Fruit fly (Drosophila melanogaster) whole organism, wandering third instar larva: Measurements from ENCODE around the gene CG43680.
A peak's percentile ranks its signal among the peaks of the same experiment; 100 is the strongest.

ENCODE experiments used
- Abd-B ChIP-seq: fragments of >200 bp; optimal IDR thresholded peaks from 2 replicates; lab custom pipeline; 2017; ENCODE audit warnings: missing biosample characterization, missing genetic modification characterization
- CG32264 ChIP-seq: fragments of 200-800 bp; sonication (Bioruptor generic); optimal IDR thresholded peaks from 2 replicates; lab custom pipeline; 2016; ENCODE audit warnings: missing biosample characterization, missing genetic modification characterization
- CG9705 ChIP-seq: fragments of 200-800 bp; sonication (Bioruptor generic); optimal IDR thresholded peaks from 2 replicates; lab custom pipeline; 2018; ENCODE audit warnings: missing biosample characterization, mild to moderate bottlenecking, missing genetic modification characterization
- CrebA ChIP-seq: fragments of 200-800 bp; sonication (Bioruptor generic); optimal IDR thresholded peaks from 2 replicates; lab custom pipeline; 2016; ENCODE audit warnings: missing biosample characterization, mild to moderate bottlenecking, missing genetic modification characterization, borderline replicate concordance
- Dfd ChIP-seq: fragments of >200 bp; optimal IDR thresholded peaks from 2 replicates; lab custom pipeline; 2017; ENCODE audit warnings: missing biosample characterization, missing genetic modification characterization
- Dif ChIP-seq: fragments of 200-275, 200-300 bp; sonication (Bioruptor generic); optimal IDR thresholded peaks from 2 replicates; lab custom pipeline; 2018; ENCODE audit warnings: missing biosample characterization, missing genetic modification characterization; ENCODE audit not compliant: partially characterized antibody
- GATAd ChIP-seq: sonication (Bioruptor generic); optimal IDR thresholded peaks from 2 replicates; lab custom pipeline; 2016; ENCODE audit warnings: missing biosample characterization, missing genetic modification characterization
- HLH106 ChIP-seq: fragments of 200-800 bp; optimal IDR thresholded peaks from 3 replicates; lab custom pipeline; 2019; ENCODE audit warnings: missing biosample characterization, mild to moderate bottlenecking, missing genetic modification characterization, moderate library complexity
- Hnf4 ChIP-seq: fragments of 200-800 bp; sonication (Bioruptor generic); optimal IDR thresholded peaks from 2 replicates; lab custom pipeline; 2016; ENCODE audit warnings: missing biosample characterization, mild to moderate bottlenecking, missing genetic modification characterization
- Hr78 ChIP-seq: fragments of >200 bp; optimal IDR thresholded peaks from 2 replicates; lab custom pipeline; 2017; ENCODE audit warnings: missing biosample characterization, missing genetic modification characterization
- Hr83 ChIP-seq: fragments of 200-300 bp; sonication (Bioruptor generic); optimal IDR thresholded peaks from 2 replicates; lab custom pipeline; 2016; ENCODE audit warnings: missing biosample characterization, mild to moderate bottlenecking, missing genetic modification characterization, moderate library complexity; ENCODE audit not compliant: poor library complexity, severe bottlenecking
- Jra ChIP-seq: sonication (Bioruptor generic); optimal IDR thresholded peaks from 2 replicates; lab custom pipeline; 2016; ENCODE audit warnings: missing biosample characterization, missing genetic modification characterization
- Mio ChIP-seq: sonication (Bioruptor generic); optimal IDR thresholded peaks from 2 replicates; lab custom pipeline; 2016; ENCODE audit warnings: missing biosample characterization, missing genetic modification characterization
- Myc ChIP-seq: fragments of >200 bp; optimal IDR thresholded peaks from 2 replicates; lab custom pipeline; 2017
- N ChIP-seq: fragments of >200 bp; optimal IDR thresholded peaks from 2 replicates; lab custom pipeline; 2018; ENCODE audit warnings: missing biosample characterization, missing external identifiers, missing genetic modification characterization
- OdsH ChIP-seq: fragments of 200-800 bp; sonication (Bioruptor generic); optimal IDR thresholded peaks from 2 replicates; lab custom pipeline; 2016; ENCODE audit warnings: missing biosample characterization, mild to moderate bottlenecking, missing genetic modification characterization
- Rel ChIP-seq, 2 experiments: fragments of 200-800 bp; sonication (Bioruptor generic) in 1 of 2; optimal IDR thresholded peaks; 2 replicates in 1 of 2; 3 replicates in 1 of 2; lab custom pipeline; 2016 to 2019; ENCODE audit warnings: mild to moderate bottlenecking in 2 of 2, missing biosample characterization in 2 of 2, missing genetic modification characterization in 2 of 2, moderate library complexity in 1 of 2
- Sp1 ChIP-seq: fragments of 200-800 bp; sonication (Bioruptor generic); optimal IDR thresholded peaks from 3 replicates; lab custom pipeline; 2019; ENCODE audit warnings: missing biosample characterization, mild to moderate bottlenecking, missing genetic modification characterization, moderate library complexity
- Vsx2 ChIP-seq: fragments of 200-300, 225-300 bp; sonication (Bioruptor generic); optimal IDR thresholded peaks from 2 replicates; lab custom pipeline; 2018; ENCODE audit warnings: missing biosample characterization, missing genetic modification characterization; ENCODE audit not compliant: partially characterized antibody
- br ChIP-seq: fragments of 200-800 bp; sonication (Bioruptor generic); optimal IDR thresholded peaks from 2 replicates; lab custom pipeline; 2016; ENCODE audit warnings: missing biosample characterization, missing genetic modification characterization
- brk ChIP-seq: fragments of 200-800 bp; sonication (Bioruptor generic); optimal IDR thresholded peaks from 2 replicates; lab custom pipeline; 2016; ENCODE audit warnings: missing biosample characterization, mild to moderate bottlenecking, missing genetic modification characterization
- dl ChIP-seq, 2 experiments: fragments of 175-275, 200-275 bp in 1 of 2; fragments of 200-275 bp in 1 of 2; sonication (Bioruptor generic); optimal IDR thresholded peaks; lab custom pipeline; 2018; ENCODE audit warnings: mild to moderate bottlenecking in 2 of 2, missing biosample characterization in 2 of 2, missing genetic modification characterization in 2 of 2, moderate library complexity in 2 of 2; ENCODE audit not compliant: partially characterized antibody in 2 of 2, insufficient read depth in 1 of 2
- dmrt93B ChIP-seq: fragments of 200-800 bp; sonication (Bioruptor generic); optimal IDR thresholded peaks from 2 replicates; lab custom pipeline; 2018; ENCODE audit warnings: missing biosample characterization, mild to moderate bottlenecking, missing genetic modification characterization
- dsf ChIP-seq: sonication (Bioruptor generic); optimal IDR thresholded peaks from 2 replicates; lab custom pipeline; 2016; ENCODE audit warnings: missing biosample characterization, missing genetic modification characterization, borderline replicate concordance
- ey ChIP-seq: fragments of 200-800 bp; sonication (Bioruptor generic); optimal IDR thresholded peaks from 2 replicates; lab custom pipeline; 2016; ENCODE audit warnings: missing biosample characterization, missing genetic modification characterization
- foxo ChIP-seq, 2 experiments: fragments of 200-800 bp; sonication (Bioruptor generic); optimal IDR thresholded peaks; 2 replicates in 1 of 2; 3 replicates in 1 of 2; lab custom pipeline; 2016 to 2017; ENCODE audit warnings: missing biosample characterization in 2 of 2, missing genetic modification characterization in 2 of 2
- fru ChIP-seq: fragments of 200-800 bp; sonication (Bioruptor generic); optimal IDR thresholded peaks from 3 replicates; lab custom pipeline; 2016; ENCODE audit warnings: missing biosample characterization, mild to moderate bottlenecking, missing genetic modification characterization
- h ChIP-seq: fragments of 200-800 bp; sonication (Bioruptor generic); optimal IDR thresholded peaks from 3 replicates; lab custom pipeline; 2016; ENCODE audit warnings: missing biosample characterization, mild to moderate bottlenecking, missing genetic modification characterization
- jim ChIP-seq: fragments of 175-275, 200-325 bp; sonication (Bioruptor generic); optimal IDR thresholded peaks from 2 replicates; lab custom pipeline; 2016; ENCODE audit warnings: missing biosample characterization, mild to moderate bottlenecking, missing genetic modification characterization
- lola ChIP-seq: fragments of >200 bp; optimal IDR thresholded peaks from 2 replicates; lab custom pipeline; 2017; ENCODE audit warnings: missing biosample characterization, missing genetic modification characterization
- pan ChIP-seq: fragments of >200 bp; optimal IDR thresholded peaks from 2 replicates; lab custom pipeline; 2017
- psq ChIP-seq: fragments of 200-800 bp; sonication (Bioruptor generic); optimal IDR thresholded peaks from 3 replicates; lab custom pipeline; 2017; ENCODE audit warnings: missing biosample characterization, mild to moderate bottlenecking, missing genetic modification characterization, moderate library complexity
- rgr ChIP-seq: fragments of 200-800 bp; sonication (Bioruptor generic); optimal IDR thresholded peaks from 3 replicates; lab custom pipeline; 2016; ENCODE audit warnings: missing biosample characterization, mild to moderate bottlenecking, missing genetic modification characterization
- sage ChIP-seq: fragments of 200-800 bp; sonication (Bioruptor generic); optimal IDR thresholded peaks from 2 replicates; lab custom pipeline; 2016; ENCODE audit warnings: missing biosample characterization, mild to moderate bottlenecking, missing genetic modification characterization
- sv ChIP-seq: fragments of 200-800 bp; sonication (Bioruptor generic); optimal IDR thresholded peaks from 3 replicates; lab custom pipeline; 2016; ENCODE audit warnings: missing biosample characterization, missing genetic modification characterization
- tai ChIP-seq: sonication (Bioruptor generic); optimal IDR thresholded peaks from 2 replicates; lab custom pipeline; 2016; ENCODE audit warnings: missing biosample characterization, missing genetic modification characterization
- usp ChIP-seq: fragments of >200 bp; optimal IDR thresholded peaks from 2 replicates; lab custom pipeline; 2017; ENCODE audit warnings: missing biosample characterization, missing genetic modification characterization
- woc ChIP-seq: sonication (Bioruptor generic); optimal IDR thresholded peaks from 2 replicates; lab custom pipeline; 2016; ENCODE audit warnings: missing biosample characterization, mild to moderate bottlenecking, missing genetic modification characterization

CG43680 gene

dm6 chr3L:15097878-15098520 lies 44.8 kb upstream of the CG43680 start, which contains the start of gene Ctps:
Gene Ctps (plus strand): TSS chr3L:15097914.
- TF ChIP-seq Hr83 (GFP tag; lab: Kevin White, UChicago) (peak; percentile 51), Sp1 (GFP tag; lab: Kevin White, UChicago) (no peak), fru (GFP tag; lab: Kevin White, UChicago) (no peak), GATAd (GFP tag; lab: Kevin White, UChicago) (no peak), Jra (GFP tag; lab: Kevin White, UChicago) (peak; percentile 35), br (GFP tag; lab: Kevin White, UChicago) (no peak), Myc (no peak), CG9705 (GFP tag; lab: Kevin White, UChicago) (no peak), Dif (no peak), Hr78 (GFP tag; lab: Kevin White, UChicago) (no peak), jim (GFP tag; lab: Kevin White, UChicago) (no peak), tai (no peak), dl (GFP tag; optimal IDR thresholded peaks at IDR 0.05; lab: Kevin White, UChicago; ENCODE audit: insufficient read depth in 1 of 2, partially characterized antibody in 2 of 2) (no peak), Abd-B (no peak), rgr (GFP tag; lab: Kevin White, UChicago) (peak; percentile 27), brk (GFP tag; lab: Kevin White, UChicago) (peak; percentile 16), psq (GFP tag; lab: Kevin White, UChicago) (no peak), lola (GFP tag; lab: Kevin White, UChicago) (no peak), ey (GFP tag; lab: Kevin White, UChicago) (no peak), Hnf4 (GFP tag; lab: Kevin White, UChicago) (peak; percentile 54), CrebA (GFP tag; lab: Kevin White, UChicago) (no peak), dmrt93B (GFP tag; lab: Kevin White, UChicago) (no peak), N (GFP tag; lab: Kevin White, UChicago) (no peak), HLH106 (tag; lab: Kevin White, UChicago) (peak; percentile 2), Dfd (no peak), Vsx2 (no peak), Mio (GFP tag; lab: Kevin White, UChicago) (no peak), h (peak; percentile 38), OdsH (GFP tag; lab: Kevin White, UChicago) (no peak), CG32264 (GFP tag; lab: Kevin White, UChicago) (no peak), Rel (GFP tag; optimal IDR thresholded peaks at IDR 0.05; lab: Kevin White, UChicago) (no peak), Rel (tag; optimal IDR thresholded peaks at IDR 0.05; lab: Kevin White, UChicago) (peak; percentile 61), usp (GFP tag; lab: Kevin White, UChicago) (no peak), dsf (no peak), woc (GFP tag; lab: Kevin White, UChicago) (no peak), foxo (GFP tag; optimal IDR thresholded peaks at IDR 0.05; lab: Kevin White, UChicago) (peak in 1 of 2 experiments; percentile 38)

dm6 chr3L:15094589-15095288 lies 41.6 kb upstream of the CG43680 start, which contains the start of the genes sstn, Plp and GlyRS:
Gene sstn (minus strand): TSS chr3L:15094719.
Gene Plp (minus strand): TSS chr3L:15094724.
Gene GlyRS (plus strand): TSS chr3L:15095142.
- peak; percentile 35 for TF ChIP-seq Sp1 (GFP tag; lab: Kevin White, UChicago)
- no peak for TF ChIP-seq N (GFP tag; lab: Kevin White, UChicago)
- no peak for TF ChIP-seq Vsx2
- TF ChIP-seq Hr83 (GFP tag; lab: Kevin White, UChicago): no peak
- TF ChIP-seq psq (GFP tag; lab: Kevin White, UChicago): peak; percentile 50
- TF ChIP-seq usp (GFP tag; lab: Kevin White, UChicago): no peak
- TF ChIP-seq dmrt93B (GFP tag; lab: Kevin White, UChicago): peak; percentile 54
- TF ChIP-seq sv (GFP tag; lab: Kevin White, UChicago): peak; percentile 26
- TF ChIP-seq dl (GFP tag; optimal IDR thresholded peaks at IDR 0.05; lab: Kevin White, UChicago; ENCODE audit: insufficient read depth in 1 of 2, partially characterized antibody in 2 of 2): no peak
- TF ChIP-seq CrebA (GFP tag; lab: Kevin White, UChicago): no peak
- peak; percentile 46 for TF ChIP-seq lola (GFP tag; lab: Kevin White, UChicago)
- peak; percentile 59 for TF ChIP-seq HLH106 (tag; lab: Kevin White, UChicago)
- TF ChIP-seq Dfd: no peak
- peak; percentile 28 for TF ChIP-seq Hnf4 (GFP tag; lab: Kevin White, UChicago)
- TF ChIP-seq tai: no peak
- TF ChIP-seq CG32264 (GFP tag; lab: Kevin White, UChicago): no peak
- TF ChIP-seq Mio (GFP tag; lab: Kevin White, UChicago): no peak
- TF ChIP-seq Dif: no peak
- no peak for TF ChIP-seq Abd-B
- TF ChIP-seq rgr (GFP tag; lab: Kevin White, UChicago): peak; percentile 48
- TF ChIP-seq fru (GFP tag; lab: Kevin White, UChicago): peak; percentile 45
- TF ChIP-seq Jra (GFP tag; lab: Kevin White, UChicago): no peak
- peak; percentile 14 for TF ChIP-seq ey (GFP tag; lab: Kevin White, UChicago)
- TF ChIP-seq br (GFP tag; lab: Kevin White, UChicago): no peak
- TF ChIP-seq sage: peak; percentile 48
- TF ChIP-seq GATAd (GFP tag; lab: Kevin White, UChicago): no peak
- peak in 1 of 2 experiments; percentile 61 for TF ChIP-seq foxo (GFP tag; optimal IDR thresholded peaks at IDR 0.05; lab: Kevin White, UChicago)
- peak; percentile 33 for TF ChIP-seq dsf
- TF ChIP-seq woc (GFP tag; lab: Kevin White, UChicago): peak; percentile 74
- peak; percentile 61 for TF ChIP-seq h
- peak; percentile 11 for TF ChIP-seq brk (GFP tag; lab: Kevin White, UChicago)
- TF ChIP-seq Myc: peak; percentile 66
- TF ChIP-seq CG9705 (GFP tag; lab: Kevin White, UChicago): peak; percentile 21
- TF ChIP-seq OdsH (GFP tag; lab: Kevin White, UChicago): peak; percentile 41
- TF ChIP-seq Rel (GFP tag; optimal IDR thresholded peaks at IDR 0.05; lab: Kevin White, UChicago): no peak
- no peak for TF ChIP-seq Rel (tag; optimal IDR thresholded peaks at IDR 0.05; lab: Kevin White, UChicago)
- TF ChIP-seq Hr78 (GFP tag; lab: Kevin White, UChicago): no peak
- TF ChIP-seq jim (GFP tag; lab: Kevin White, UChicago): no peak
- no peak for TF ChIP-seq pan
